Fruit fly (Drosophila melanogaster) whole organism, embryonic: Measurements from ENCODE around the gene CG14718.

Source experiments
- CG1024 ChIP-seq: fragments of 200-800 bp; sonication (Bioruptor generic); IDR thresholded peaks from 2 replicates; pipeline ENCODE4 v1.3.6; 2022; ENCODE audit warnings: missing biosample characterization, missing genetic modification characterization
- CG10462 ChIP-seq: fragments of 200-800 bp; sonication (Bioruptor generic); optimal IDR thresholded peaks from 2 replicates; lab custom pipeline; 2016; ENCODE audit warnings: missing biosample characterization, missing genetic modification characterization
- CG11247 ChIP-seq: fragments of 200-800 bp; sonication (Bioruptor generic); IDR thresholded peaks from 2 replicates; pipeline ENCODE4 v1.3.6; 2022; ENCODE audit warnings: missing biosample characterization, missing genetic modification characterization
- CG12219 ChIP-seq: fragments of 200-800 bp; sonication (Bioruptor generic); optimal IDR thresholded peaks from 3 replicates; lab custom pipeline; 2018; ENCODE audit warnings: missing biosample characterization, mild to moderate bottlenecking, missing genetic modification characterization
- CG1233 ChIP-seq: fragments of 200-800 bp; sonication (Bioruptor generic); optimal IDR thresholded peaks from 4 replicates; lab custom pipeline; 2018; ENCODE audit warnings: missing biosample characterization, mild to moderate bottlenecking, missing genetic modification characterization
- CG12659 ChIP-seq: fragments of 200-800 bp; sonication (Bioruptor generic); optimal IDR thresholded peaks from 3 replicates; lab custom pipeline; 2017; ENCODE audit warnings: mild to moderate bottlenecking, missing biosample characterization, missing genetic modification reagents, missing genetic modification characterization
- CG14441 ChIP-seq: fragments of 200-800 bp; sonication (Bioruptor generic); IDR thresholded peaks from 2 replicates; pipeline ENCODE4 v1.3.6; 2022; ENCODE audit warnings: missing biosample characterization, missing genetic modification characterization
- CG14667 ChIP-seq: fragments of 200-800 bp; sonication (Bioruptor generic); IDR thresholded peaks from 2 replicates; pipeline ENCODE4 v1.3.6; 2022; ENCODE audit warnings: missing biosample characterization, missing genetic modification characterization
- CG1832 ChIP-seq: fragments of 200-800 bp; sonication (Bioruptor generic); optimal IDR thresholded peaks from 2 replicates; lab custom pipeline; 2017; ENCODE audit warnings: missing biosample characterization, mild to moderate bottlenecking, missing genetic modification characterization, inconsistent platforms
- CG18599 ChIP-seq: fragments of 200-800 bp; sonication (Bioruptor generic); optimal IDR thresholded peaks from 3 replicates; lab custom pipeline; 2017; ENCODE audit warnings: missing biosample characterization, missing genetic modification characterization, mild to moderate bottlenecking, moderate library complexity, missing genetic modification reagents
- CG18619 ChIP-seq: fragments of 200-800 bp; sonication (Bioruptor generic); optimal IDR thresholded peaks from 3 replicates; lab custom pipeline; 2017; ENCODE audit warnings: missing biosample characterization, mild to moderate bottlenecking, missing genetic modification characterization
- CG31224 ChIP-seq: fragments of 200-800 bp; sonication (Bioruptor generic); IDR thresholded peaks from 2 replicates; pipeline ENCODE4 v1.3.6; 2022; ENCODE audit warnings: missing biosample characterization, missing genetic modification characterization
- CG3281 ChIP-seq: fragments of 200-800 bp; sonication (Bioruptor generic); optimal IDR thresholded peaks from 3 replicates; lab custom pipeline; 2017; ENCODE audit warnings: missing biosample characterization, mild to moderate bottlenecking, missing genetic modification characterization
- CG42726 ChIP-seq: fragments of 200-800 bp; sonication (Bioruptor generic); IDR thresholded peaks from 2 replicates; pipeline ENCODE4 v1.3.6; 2022; ENCODE audit warnings: missing biosample characterization, missing genetic modification characterization; ENCODE audit not compliant: partially characterized antibody
- CG4820 ChIP-seq: fragments of 200-800 bp; sonication (Bioruptor generic); optimal IDR thresholded peaks from 3 replicates; lab custom pipeline; 2016; ENCODE audit warnings: missing biosample characterization, missing genetic modification characterization
- CG5245 ChIP-seq: fragments of 200-800 bp; sonication (Bioruptor generic); optimal IDR thresholded peaks from 3 replicates; lab custom pipeline; 2016; ENCODE audit warnings: missing biosample characterization, missing genetic modification characterization
- CG6254 ChIP-seq: fragments of 200-800 bp; sonication (Bioruptor generic); optimal IDR thresholded peaks from 3 replicates; lab custom pipeline; 2017; ENCODE audit warnings: mild to moderate bottlenecking, missing biosample characterization, missing genetic modification reagents, missing genetic modification characterization
- CG6791 ChIP-seq: fragments of 200-800 bp; sonication (Bioruptor generic); IDR thresholded peaks from 3 replicates; pipeline ENCODE4 v1.3.6; 2022; ENCODE audit warnings: missing biosample characterization, missing genetic modification characterization; ENCODE audit not compliant: partially characterized antibody
- CG7372 ChIP-seq: fragments of 200-800 bp; sonication (Bioruptor generic); IDR thresholded peaks from 2 replicates; pipeline ENCODE4 v1.3.6; 2022; ENCODE audit warnings: missing biosample characterization, missing genetic modification characterization
- CG7745 ChIP-seq: fragments of 200-800 bp; sonication (Bioruptor generic); optimal IDR thresholded peaks from 2 replicates; lab custom pipeline; 2018; ENCODE audit warnings: missing biosample characterization, mild to moderate bottlenecking, missing genetic modification characterization, moderate library complexity
- CG7928 ChIP-seq: fragments of 200-800 bp; sonication (Bioruptor generic); optimal IDR thresholded peaks from 2 replicates; lab custom pipeline; 2017; ENCODE audit warnings: missing biosample characterization, mild to moderate bottlenecking, missing genetic modification characterization
- CG9797 ChIP-seq: fragments of 200-800 bp; sonication (Bioruptor generic); optimal IDR thresholded peaks from 3 replicates; lab custom pipeline; 2018; ENCODE audit warnings: missing biosample characterization, mild to moderate bottlenecking, missing genetic modification characterization
- CG9817 ChIP-seq: fragments of 200-800 bp; sonication (Bioruptor generic); optimal IDR thresholded peaks from 2 replicates; lab custom pipeline; 2018; ENCODE audit warnings: missing biosample characterization, mild to moderate bottlenecking, missing genetic modification characterization, moderate library complexity
- Camta ChIP-seq: fragments of 200-800 bp; sonication (Bioruptor generic); optimal IDR thresholded peaks from 2 replicates; lab custom pipeline; 2016; ENCODE audit warnings: missing biosample characterization, missing genetic modification characterization
- CoRest ChIP-seq: fragments of 200-800 bp; sonication (Bioruptor generic); optimal IDR thresholded peaks from 3 replicates; lab custom pipeline; 2018; ENCODE audit warnings: missing biosample characterization, mild to moderate bottlenecking, missing genetic modification characterization, moderate library complexity
- Drgx ChIP-seq: fragments of 200-800 bp; sonication (Bioruptor generic); IDR thresholded peaks from 2 replicates; pipeline ENCODE4 v1.3.6; 2022; ENCODE audit warnings: missing biosample characterization, missing genetic modification characterization
- Gug ChIP-seq: fragments of 200-800 bp; sonication (Bioruptor generic); IDR thresholded peaks from 4 replicates; pipeline ENCODE4 v1.3.6; 2022; ENCODE audit warnings: missing biosample characterization, missing genetic modification characterization
- Hey ChIP-seq: fragments of 200-800 bp; sonication (Bioruptor generic); optimal IDR thresholded peaks from 3 replicates; lab custom pipeline; 2018; ENCODE audit warnings: missing biosample characterization, mild to moderate bottlenecking, missing genetic modification characterization
- Hr78 ChIP-seq, 2 experiments: fragments of 200-800 bp in 1 of 2; fragments of >200 bp in 1 of 2; sonication (Bioruptor generic) in 1 of 2; optimal IDR thresholded peaks; 2 replicates each; lab custom pipeline; 2017 to 2019; ENCODE audit warnings: missing biosample characterization in 2 of 2, missing genetic modification characterization in 2 of 2, mild to moderate bottlenecking in 1 of 2, moderate library complexity in 1 of 2
- Lpt ChIP-seq: fragments of >200 bp; optimal IDR thresholded peaks from 2 replicates; lab custom pipeline; 2018; ENCODE audit warnings: missing biosample characterization, missing genetic modification characterization
- MESR4 ChIP-seq: fragments of 200-800 bp; sonication (Bioruptor generic); optimal IDR thresholded peaks from 2 replicates; lab custom pipeline; 2018; ENCODE audit warnings: missing biosample characterization, mild to moderate bottlenecking, missing genetic modification characterization, moderate library complexity
- Mad ChIP-seq: fragments of 200-800 bp; sonication (Bioruptor generic); optimal IDR thresholded peaks from 2 replicates; lab custom pipeline; 2016; ENCODE audit warnings: missing biosample characterization, missing genetic modification characterization
- NC2α ChIP-seq: fragments of 200-800 bp; sonication (Bioruptor generic); optimal IDR thresholded peaks from 2 replicates; lab custom pipeline; 2016; ENCODE audit warnings: missing biosample characterization, missing genetic modification characterization
- Neu2 ChIP-seq: fragments of 200-800 bp; sonication (Bioruptor generic); optimal IDR thresholded peaks from 3 replicates; lab custom pipeline; 2016; ENCODE audit warnings: missing biosample characterization, missing genetic modification characterization, borderline replicate concordance
- Taf1 ChIP-seq: fragments of 200-800 bp; sonication (Bioruptor generic); IDR thresholded peaks from 2 replicates; pipeline ENCODE4 v1.3.6; 2022; ENCODE audit warnings: missing biosample characterization, missing genetic modification characterization
- chinmo ChIP-seq: fragments of 200-800 bp; sonication (Bioruptor generic); IDR thresholded peaks from 4 replicates; pipeline ENCODE4 v1.3.6; 2022; ENCODE audit warnings: missing biosample characterization, missing genetic modification characterization; ENCODE audit not compliant: partially characterized antibody
- chm ChIP-seq: fragments of 200-800 bp; sonication (Bioruptor generic); IDR thresholded peaks from 2 replicates; pipeline ENCODE4 v1.3.6; 2022; ENCODE audit warnings: missing biosample characterization, missing genetic modification characterization
- dan ChIP-seq: fragments of 200-800 bp; sonication (Bioruptor generic); IDR thresholded peaks from 2 replicates; pipeline ENCODE4 v1.3.6; 2022; ENCODE audit warnings: missing biosample characterization, missing genetic modification characterization
- disco-r ChIP-seq: fragments of 200-800 bp; sonication (Bioruptor generic); optimal IDR thresholded peaks from 2 replicates; lab custom pipeline; 2016; ENCODE audit warnings: missing biosample characterization, missing genetic modification characterization
- dmrt11E ChIP-seq: fragments of 200-800 bp; sonication (Bioruptor generic); optimal IDR thresholded peaks from 3 replicates; lab custom pipeline; 2018; ENCODE audit warnings: missing biosample characterization, mild to moderate bottlenecking, missing genetic modification characterization, moderate library complexity
- eve ChIP-seq, 2 experiments: fragments of >200 bp; optimal IDR thresholded peaks; 2 replicates each; lab custom pipeline; 2017; ENCODE audit warnings: missing biosample characterization in 2 of 2, missing genetic modification characterization in 2 of 2
- fd64A ChIP-seq: fragments of 200-800 bp; sonication (Bioruptor generic); optimal IDR thresholded peaks from 3 replicates; lab custom pipeline; 2018; ENCODE audit warnings: missing biosample characterization, mild to moderate bottlenecking, missing genetic modification characterization
- gfzf ChIP-seq: fragments of 200-800 bp; sonication (Bioruptor generic); optimal IDR thresholded peaks from 2 replicates; lab custom pipeline; 2016; ENCODE audit warnings: missing biosample characterization, mild to moderate bottlenecking, missing genetic modification characterization, moderate library complexity
- grau ChIP-seq: fragments of 200-800 bp; optimal IDR thresholded peaks from 3 replicates; lab custom pipeline; 2019; ENCODE audit warnings: missing biosample characterization, mild to moderate bottlenecking, missing genetic modification characterization, moderate library complexity
- peb ChIP-seq: fragments of 200-800 bp; sonication (Bioruptor generic); IDR thresholded peaks from 2 replicates; pipeline ENCODE4 v1.3.6; 2022; ENCODE audit warnings: missing biosample characterization, missing genetic modification characterization
- run ChIP-seq: fragments of 200-800 bp; sonication (Bioruptor generic); optimal IDR thresholded peaks from 3 replicates; lab custom pipeline; 2018; ENCODE audit warnings: missing biosample characterization, mild to moderate bottlenecking, missing genetic modification characterization
- sd ChIP-seq: fragments of 200-800 bp; sonication (Bioruptor generic); optimal IDR thresholded peaks from 3 replicates; lab custom pipeline; 2018; ENCODE audit warnings: missing biosample characterization, mild to moderate bottlenecking, missing genetic modification characterization, moderate library complexity
- seq ChIP-seq: fragments of 200-800 bp; sonication (Bioruptor generic); IDR thresholded peaks from 2 replicates; pipeline ENCODE4 v1.3.6; 2022; ENCODE audit warnings: missing biosample characterization, missing genetic modification characterization
- tin ChIP-seq: fragments of 200-800 bp; sonication (Bioruptor generic); optimal IDR thresholded peaks from 3 replicates; lab custom pipeline; 2016; ENCODE audit warnings: missing biosample characterization, missing genetic modification characterization

Gene CG14718

dm6 chr3R:11656614-11657216 lies 43.7 kb upstream of the CG14718 start (continued):
- TF ChIP-seq CG9817 (tag; lab: Kevin White, UChicago) (peak; percentile 94), CG7372 (peak; percentile 95), CG11247 (GFP tag; lab: Robert Waterston, UW) (peak; percentile 96), NC2α (GFP tag; lab: Kevin White, UChicago) (peak; percentile 88), CG1832 (no peak), gfzf (GFP tag; lab: Kevin White, UChicago) (no peak), sd (tag; lab: Kevin White, UChicago) (peak; percentile 85), seq (GFP tag; lab: Robert Waterston, UW) (peak; percentile 94), CG12219 (GFP tag; lab: Kevin White, UChicago) (peak; percentile 96), Neu2 (GFP tag; lab: Kevin White, UChicago) (peak; percentile 77), Hr78 (GFP tag; optimal IDR thresholded peaks at IDR 0.05; lab: Kevin White, UChicago) (peak in 1 of 2 experiments; percentile 77), eve (GFP tag; optimal IDR thresholded peaks at IDR 0.05; lab: Kevin White, UChicago) (peak in 1 of 2 experiments; percentile 97), chm (GFP tag; lab: Robert Waterston, UW) (peak; percentile 98), disco-r (GFP tag; lab: Kevin White, UChicago) (peak; percentile 86), CG7928 (GFP tag; lab: Kevin White, UChicago) (peak; percentile 78), Taf1 (peak; percentile 91), CG18619 (GFP tag; lab: Kevin White, UChicago) (peak; percentile 94), CG5245 (GFP tag; lab: Kevin White, UChicago) (peak; percentile 93), CG14667 (GFP tag; lab: Robert Waterston, UW) (peak; percentile 93), grau (tag; lab: Kevin White, UChicago) (peak; percentile 96), tin (peak; percentile 95), CG18599 (GFP tag; lab: Kevin White, UChicago) (peak; percentile 97), CG14441 (GFP tag; lab: Robert Waterston, UW) (peak; percentile 97), CG31224 (GFP tag; lab: Robert Waterston, UW) (peak; percentile 94), Mad (GFP tag; lab: Kevin White, UChicago) (peak; percentile 95), dmrt11E (tag; lab: Kevin White, UChicago) (peak; percentile 91), CG1233 (GFP tag; lab: Kevin White, UChicago) (peak; percentile 95), Drgx (GFP tag; lab: Robert Waterston, UW) (peak; percentile 99), CG6254 (GFP tag; lab: Kevin White, UChicago) (peak; percentile 84), CG6791 (GFP tag; lab: Robert Waterston, UW) (no peak), CG1024 (GFP tag; lab: Robert Waterston, UW) (peak; percentile 90), dan (GFP tag; lab: Robert Waterston, UW) (peak; percentile 71; the same call in 1 of the 2 replicates), MESR4 (GFP tag; lab: Kevin White, UChicago) (peak; percentile 60), CG12659 (GFP tag; lab: Kevin White, UChicago) (peak; percentile 98), chinmo (GFP tag; lab: Robert Waterston, UW) (0 out of 4 replicates have a peak, but pooled peaks have one; percentile 28), CG9797 (GFP tag; lab: Kevin White, UChicago) (peak; percentile 18), fd64A (GFP tag; lab: Kevin White, UChicago) (peak; percentile 92), CG10462 (peak; percentile 89), peb (GFP tag; lab: Robert Waterston, UW) (peak; percentile 88), Hey (tag; lab: Kevin White, UChicago) (peak; percentile 54), Gug (peak; percentile 94), CoRest (tag; lab: Kevin White, UChicago) (peak; percentile 96), CG7745 (peak; percentile 68), CG3281 (peak; percentile 95), Camta (peak; percentile 95), Lpt (GFP tag; lab: Kevin White, UChicago) (no peak), CG42726 (GFP tag; lab: Robert Waterston, UW) (no peak), run (tag; lab: Kevin White, UChicago) (peak; percentile 89), CG4820 (GFP tag; lab: Kevin White, UChicago) (peak; percentile 83)
